Fruit fly (Drosophila melanogaster): ENCODE measurements around the gene CG14223.

The CG14223 gene

DNA sequence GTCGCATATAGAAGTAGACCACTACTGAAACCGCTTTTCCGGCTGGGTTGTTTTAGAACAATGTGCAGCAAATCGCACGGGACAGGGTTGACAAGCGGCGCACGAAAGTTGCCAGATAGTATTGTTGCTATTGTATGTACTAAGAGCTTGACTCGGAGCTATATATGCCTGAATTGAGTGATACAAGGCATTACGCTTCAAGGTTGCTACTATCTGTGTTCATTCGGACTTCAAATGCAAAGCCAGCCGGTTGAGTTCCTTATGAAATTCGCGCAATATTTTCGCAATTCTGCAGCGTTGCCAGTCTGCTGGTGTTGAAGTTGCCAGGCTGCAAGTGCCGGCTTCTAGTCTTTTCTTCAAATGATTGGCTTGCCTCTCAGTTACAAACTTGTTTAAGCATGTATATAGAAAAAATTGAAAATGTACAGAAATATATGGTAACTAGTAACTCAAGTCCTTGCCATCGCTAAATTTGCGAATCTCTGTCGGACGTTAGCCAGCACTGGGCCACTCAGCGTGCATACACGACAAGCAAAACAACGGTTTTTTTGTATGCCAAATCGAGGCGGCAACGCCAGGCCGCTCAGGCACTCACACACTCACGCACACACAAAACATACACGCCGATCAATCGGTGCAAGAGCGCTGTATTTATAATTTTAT lies 11.9 kb downstream of the CG14223 start, which contains the start of the genes Ranbp21 and Elys (continued):
- TF ChIP-seq hb (GFP tag; IDR thresholded peaks at IDR 0.05; ENCODE audit: partially characterized antibody) (0 out of 3 replicates have a peak, but pooled peaks have one; percentile 56), phol (tag; optimal IDR thresholded peaks at IDR 0.05) (peak; percentile 59), CG3065 (GFP tag; optimal IDR thresholded peaks at IDR 0.05) (no peak), pzg (GFP tag; optimal IDR thresholded peaks at IDR 0.05) (peak; percentile 55), CG8290 (GFP tag; optimal IDR thresholded peaks at IDR 0.05) (no peak), CG8290 (tag; optimal IDR thresholded peaks at IDR 0.05) (peak in 1 of 2 experiments; percentile 27), CG4617 (GFP tag; optimal IDR thresholded peaks at IDR 0.05; ENCODE audit: borderline replicate concordance) (peak; percentile 20), mld (GFP tag; IDR thresholded peaks at IDR 0.05; ENCODE audit: partially characterized antibody) (no peak), gem (tag; optimal IDR thresholded peaks at IDR 0.05) (no peak), crc (GFP tag; optimal IDR thresholded peaks at IDR 0.05) (peak; percentile 37), pan (optimal IDR thresholded peaks at IDR 0.05) (no peak), pan (GFP tag; optimal IDR thresholded peaks at IDR 0.05 in 1 of 2, IDR thresholded peaks at IDR 0.05 in 1 of 2) (peak in 1 of 2 experiments; percentile 68), CoRest (tag; optimal IDR thresholded peaks at IDR 0.05) (peak; percentile 55), Oaz (GFP tag; IDR thresholded peaks at IDR 0.05) (no peak), CG13624 (GFP tag; optimal IDR thresholded peaks at IDR 0.05) (peak; percentile 59), Asciz (GFP tag; optimal IDR thresholded peaks at IDR 0.05) (no peak), Ptx1 (GFP tag; IDR thresholded peaks at IDR 0.05) (peak; percentile 63; the same call in 1 of the 2 replicates), CG14667 (GFP tag; IDR thresholded peaks at IDR 0.05) (peak; percentile 37; the same call in 1 of the 2 replicates), CG1529 (GFP tag; optimal IDR thresholded peaks at IDR 0.05) (no peak), BEAF-32 (GFP tag; optimal IDR thresholded peaks at IDR 0.05) (peak; percentile 74), btn (GFP tag; optimal IDR thresholded peaks at IDR 0.05) (peak; percentile 5), ara (GFP tag; IDR thresholded peaks at IDR 0.05) (peak; percentile 62), CG6791 (GFP tag; IDR thresholded peaks at IDR 0.05; ENCODE audit: partially characterized antibody) (peak; percentile 6; the same call in 1 of the 3 replicates), CG16813 (GFP tag; IDR thresholded peaks at IDR 0.05; ENCODE audit: partially characterized antibody) (0 out of 3 replicates have a peak, but pooled peaks have one; percentile 56), fd3F (GFP tag; optimal IDR thresholded peaks at IDR 0.05) (peak; percentile 3), crp (GFP tag; optimal IDR thresholded peaks at IDR 0.05) (peak in 1 of 2 experiments; percentile 38), CG9609 (GFP tag; optimal IDR thresholded peaks at IDR 0.05) (peak; percentile 71), Bdp1 (GFP tag; optimal IDR thresholded peaks at IDR 0.05) (peak; percentile 41), CG11456 (GFP tag; IDR thresholded peaks at IDR 0.05) (peak; percentile 55; the same call in 1 of the 3 replicates), CG4328 (GFP tag; optimal IDR thresholded peaks at IDR 0.05) (peak; percentile 10), Meics (GFP tag; optimal IDR thresholded peaks at IDR 0.05) (no peak), Dbx (GFP tag; IDR thresholded peaks at IDR 0.05) (peak; percentile 72), pita (GFP tag; optimal IDR thresholded peaks at IDR 0.05) (no peak), vfl (GFP tag; optimal IDR thresholded peaks at IDR 0.05) (peak; percentile 26), CG18599 (GFP tag; optimal IDR thresholded peaks at IDR 0.05) (no peak), CG12744 (GFP tag; optimal IDR thresholded peaks at IDR 0.05) (peak; percentile 21), CG18262 (tag; optimal IDR thresholded peaks at IDR 0.05) (no peak), org-1 (GFP tag; optimal IDR thresholded peaks at IDR 0.05) (no peak), bab2 (GFP tag; optimal IDR thresholded peaks at IDR 0.05) (peak; percentile 68), CG11085 (GFP tag; IDR thresholded peaks at IDR 0.05) (0 out of 2 replicates have a peak, but pooled peaks have one; percentile 9), CG15514 (GFP tag; optimal IDR thresholded peaks at IDR 0.05) (peak; percentile 13), dimm (GFP tag; IDR thresholded peaks at IDR 0.05) (0 out of 2 replicates have a peak, but pooled peaks have one; percentile 32), CG18619 (GFP tag; optimal IDR thresholded peaks at IDR 0.05) (peak; percentile 26), trh (GFP tag; optimal IDR thresholded peaks at IDR 0.05) (no peak), CG15479 (GFP tag; optimal IDR thresholded peaks at IDR 0.05) (peak; percentile 76), H2.0 (GFP tag; IDR thresholded peaks at IDR 0.05) (peak; percentile 52), CG2875 (GFP tag; optimal IDR thresholded peaks at IDR 0.05) (no peak), CG42726 (GFP tag; IDR thresholded peaks at IDR 0.05; ENCODE audit: partially characterized antibody) (no peak)

All from whole organism, embryonic.